Worm (Caenorhabditis elegans) whole organism, mixed stage, embryonic: ENCODE results near the gene F56D6.21.

Source experiments
- bed-3 ChIP-seq: fragments of 200-800 bp; sonication (Bioruptor generic); optimal IDR thresholded peaks from 3 replicates; lab custom pipeline; 2018; ENCODE audit warnings: mild to moderate bottlenecking, missing genetic modification characterization, moderate library complexity, missing compliant biosample characterization
- blmp-1 ChIP-seq: fragments of 150-350 bp; optimal IDR thresholded peaks from 2 replicates; lab custom pipeline; 2014; ENCODE audit warnings: missing biosample characterization, missing genetic modification characterization
- ceh-39 ChIP-seq: fragments of 150-350 bp; optimal IDR thresholded peaks from 2 replicates; lab custom pipeline; 2014; ENCODE audit warnings: missing biosample characterization, missing genetic modification characterization
- ceh-43 ChIP-seq: fragments of 200-800 bp; sonication (Bioruptor generic); optimal IDR thresholded peaks from 2 replicates; lab custom pipeline; 2018; ENCODE audit warnings: mild to moderate bottlenecking, missing genetic modification characterization, moderate library complexity, missing compliant biosample characterization
- ceh-83 ChIP-seq: fragments of 200-800 bp; sonication (Bioruptor generic); optimal IDR thresholded peaks from 2 replicates; lab custom pipeline; 2018; ENCODE audit warnings: mild to moderate bottlenecking, missing genetic modification characterization, missing compliant biosample characterization
- ces-1 ChIP-seq: fragments of 150-350 bp; optimal IDR thresholded peaks from 2 replicates; lab custom pipeline; 2014; ENCODE audit warnings: missing biosample characterization, missing genetic modification reagents, missing genetic modification characterization
- drap-1 ChIP-seq: fragments of 200-800 bp; sonication (Bioruptor generic); optimal IDR thresholded peaks from 3 replicates; lab custom pipeline; 2018; ENCODE audit warnings: mild to moderate bottlenecking, missing genetic modification characterization, missing compliant biosample characterization
- elt-1 ChIP-seq: sonication (generic microtip); optimal IDR thresholded peaks from 2 replicates; lab custom pipeline; 2017; ENCODE audit warnings: missing genetic modification characterization, mild to moderate bottlenecking, missing compliant biosample characterization, antibody characterized with exemption, moderate library complexity, borderline replicate concordance; ENCODE audit not compliant: insufficient read depth
- elt-3 ChIP-seq: fragments of 150-350 bp; optimal IDR thresholded peaks from 2 replicates; lab custom pipeline; 2014; ENCODE audit warnings: missing biosample characterization, missing genetic modification characterization
- flh-1 ChIP-seq: fragments of 200-800 bp; sonication (Bioruptor generic); optimal IDR thresholded peaks from 2 replicates; lab custom pipeline; 2018; ENCODE audit warnings: mild to moderate bottlenecking, missing genetic modification characterization, moderate library complexity, missing compliant biosample characterization
- ham-2 ChIP-seq: fragments of 200-800 bp; sonication (Bioruptor generic); optimal IDR thresholded peaks from 2 replicates; lab custom pipeline; 2018; ENCODE audit warnings: mild to moderate bottlenecking, missing genetic modification characterization, missing compliant biosample characterization
- hlh-1 ChIP-seq: fragments of 150-350 bp; optimal IDR thresholded peaks from 2 replicates; lab custom pipeline; 2014; ENCODE audit warnings: missing biosample characterization, missing genetic modification reagents, missing genetic modification characterization
- lin-13 ChIP-seq: fragments of 150-350 bp; optimal IDR thresholded peaks from 2 replicates; lab custom pipeline; 2014; ENCODE audit warnings: missing biosample characterization, missing genetic modification characterization
- lin-32 ChIP-seq: fragments of 200-800 bp; sonication (Bioruptor generic); optimal IDR thresholded peaks from 2 replicates; lab custom pipeline; 2018; ENCODE audit warnings: mild to moderate bottlenecking, missing genetic modification characterization, missing compliant biosample characterization
- mab-5 ChIP-seq: fragments of 150-350 bp; optimal IDR thresholded peaks from 2 replicates; lab custom pipeline; 2014; ENCODE audit warnings: missing biosample characterization, missing genetic modification characterization
- mep-1 ChIP-seq: fragments of 150-350 bp; optimal IDR thresholded peaks from 2 replicates; lab custom pipeline; 2017; ENCODE audit warnings: missing biosample characterization, missing genetic modification reagents, missing genetic modification characterization, inconsistent platforms
- mls-2 ChIP-seq: sonication (generic microtip); optimal IDR thresholded peaks from 2 replicates; lab custom pipeline; 2016; ENCODE audit warnings: mild to moderate bottlenecking, missing genetic modification characterization, moderate library complexity, missing compliant biosample characterization
- nhr-12 ChIP-seq: fragments of 150-350 bp; optimal IDR thresholded peaks from 2 replicates; lab custom pipeline; 2014; ENCODE audit warnings: missing biosample characterization, missing genetic modification characterization
- nhr-2 ChIP-seq: fragments of 150-350 bp; optimal IDR thresholded peaks from 2 replicates; lab custom pipeline; 2014; ENCODE audit warnings: missing biosample characterization, missing genetic modification characterization
- nhr-28 ChIP-seq: fragments of 150-350 bp; optimal IDR thresholded peaks from 2 replicates; lab custom pipeline; 2014; ENCODE audit warnings: missing biosample characterization, missing genetic modification characterization
- nhr-76 ChIP-seq: sonication (generic microtip); optimal IDR thresholded peaks from 2 replicates; lab custom pipeline; 2017; ENCODE audit warnings: missing biosample characterization, missing genetic modification characterization
- pha-4 ChIP-seq: fragments of 150-350 bp; optimal IDR thresholded peaks from 2 replicates; lab custom pipeline; 2018; ENCODE audit warnings: missing biosample characterization, missing genetic modification reagents, missing genetic modification characterization
- sem-2 ChIP-seq: fragments of 200-800 bp; sonication (Bioruptor generic); optimal IDR thresholded peaks from 2 replicates; lab custom pipeline; 2018; ENCODE audit warnings: mild to moderate bottlenecking, missing genetic modification characterization, missing compliant biosample characterization
- snpc-4 ChIP-seq: fragments of 150-350 bp; optimal IDR thresholded peaks from 2 replicates; lab custom pipeline; 2014; ENCODE audit warnings: missing biosample characterization, missing genetic modification characterization
- sptf-1 ChIP-seq: sonication (generic microtip); optimal IDR thresholded peaks from 2 replicates; lab custom pipeline; 2017; ENCODE audit warnings: mild to moderate bottlenecking, missing genetic modification characterization, moderate library complexity, missing compliant biosample characterization
- tbx-8 ChIP-seq: fragments of 200-800 bp; sonication (Bioruptor generic); optimal IDR thresholded peaks from 2 replicates; lab custom pipeline; 2018; ENCODE audit warnings: mild to moderate bottlenecking, missing genetic modification characterization, moderate library complexity, missing compliant biosample characterization
- unc-120 ChIP-seq: sonication (generic microtip); optimal IDR thresholded peaks from 2 replicates; lab custom pipeline; 2017; ENCODE audit warnings: missing genetic modification characterization, missing compliant biosample characterization; ENCODE audit not compliant: poor library complexity, severe bottlenecking
- unc-39 ChIP-seq: fragments of 150-350 bp; optimal IDR thresholded peaks from 2 replicates; lab custom pipeline; 2014; ENCODE audit warnings: missing biosample characterization, missing genetic modification characterization
- unc-62 ChIP-seq: fragments of 150-350 bp; optimal IDR thresholded peaks from 2 replicates; lab custom pipeline; 2014; ENCODE audit warnings: missing biosample characterization, missing genetic modification reagents, missing genetic modification characterization
- zip-8 ChIP-seq: fragments of 150-350 bp; optimal IDR thresholded peaks from 2 replicates; lab custom pipeline; 2014; ENCODE audit warnings: missing biosample characterization, missing genetic modification characterization
- ztf-11 ChIP-seq: fragments of 150-350 bp; optimal IDR thresholded peaks from 2 replicates; lab custom pipeline; 2014; ENCODE audit warnings: missing biosample characterization, missing genetic modification characterization

The F56D6.21 gene

DNA sequence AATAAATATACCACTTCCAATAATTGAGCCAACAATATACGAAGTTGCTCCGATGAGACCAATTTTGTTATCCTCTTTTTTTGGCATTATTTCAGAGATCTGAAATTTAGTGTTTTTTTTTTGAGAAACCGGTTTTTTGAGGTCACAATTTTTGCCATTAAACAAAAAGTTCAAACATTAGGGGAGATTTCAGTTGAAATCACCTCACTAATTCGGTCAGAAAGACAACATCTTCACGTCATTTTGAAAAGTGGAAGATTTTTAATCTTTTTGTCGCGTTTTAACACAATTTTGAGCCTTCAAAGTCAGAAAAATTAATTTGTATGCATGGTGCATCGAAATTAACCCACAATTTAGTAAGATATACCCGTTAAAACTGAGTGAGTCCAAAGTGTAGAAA is 39.8 kb upstream of the F56D6.21 start, which contains the start of gene aat-8:
TSS of gene aat-8 (minus strand) at position 101 of the 400 bp plus-strand sequence.
- TF ChIP-seq unc-39 (tag; lab: Kevin White, UChicago) (no peak), hlh-1 (tag; lab: Kevin White, UChicago) (no peak), mab-5 (tag; lab: Kevin White, UChicago) (no peak), nhr-28 (no peak), bed-3 (GFP tag; lab: Kevin White, UChicago) (no peak), pha-4 (tag; lab: Kevin White, UChicago) (no peak), flh-1 (GFP tag; lab: Kevin White, UChicago) (no peak), nhr-12 (tag; lab: Kevin White, UChicago) (no peak), nhr-2 (tag; lab: Kevin White, UChicago) (no peak), lin-32 (GFP tag; lab: Kevin White, UChicago) (no peak)

DNA sequence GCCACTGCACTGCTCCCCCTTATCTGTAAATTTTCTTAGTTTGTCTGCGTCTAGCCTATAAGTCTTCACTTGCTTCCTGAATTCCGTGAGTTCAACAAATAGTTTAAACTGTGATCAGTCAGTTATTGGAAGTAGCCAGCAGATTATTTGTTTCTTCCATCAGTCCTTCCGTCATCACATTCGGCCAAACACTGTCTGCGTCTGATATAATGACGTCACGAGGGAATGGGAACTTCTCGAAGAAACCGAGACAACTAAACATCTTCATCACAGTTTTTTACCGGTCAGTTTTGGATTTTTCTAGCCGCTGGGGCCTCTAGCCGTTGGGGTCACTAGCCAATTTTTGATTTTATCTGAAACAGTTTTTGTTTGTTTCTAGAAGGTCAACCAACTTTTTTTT is 38.7 kb upstream of the F56D6.21 start:
- TF ChIP-seq bed-3 (GFP tag; lab: Kevin White, UChicago) (no peak), elt-3 (no peak), drap-1 (GFP tag; lab: Kevin White, UChicago) (no peak), lin-13 (no peak), nhr-12 (tag; lab: Kevin White, UChicago) (no peak)

DNA sequence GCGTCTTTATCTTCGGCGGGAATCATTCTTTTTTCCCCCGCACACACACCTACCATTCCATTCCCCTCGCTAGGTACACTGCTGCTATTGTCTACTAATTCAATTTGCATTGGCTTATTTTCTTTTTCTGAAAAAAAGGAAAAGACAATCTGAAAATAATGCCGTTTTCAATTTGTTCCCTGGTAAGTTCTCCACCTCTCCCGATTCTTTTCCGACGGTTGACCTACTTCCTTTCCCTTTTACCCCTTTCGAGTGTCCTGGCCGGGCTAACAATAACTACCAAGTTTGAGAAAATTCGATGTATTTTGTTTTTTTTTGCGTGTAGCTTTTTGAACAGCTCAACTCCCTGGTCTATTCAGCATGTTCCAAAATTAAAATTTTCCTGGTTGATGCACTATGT is 37.5 kb upstream of the F56D6.21 start, which contains the start of gene F37C4.4:
TSS of gene F37C4.4 (plus strand) at position 58 of the 400 bp plus-strand sequence.
- TF ChIP-seq sem-2 (GFP tag; lab: Kevin White, UChicago) (no peak), mab-5 (tag; lab: Kevin White, UChicago) (no peak), tbx-8 (no peak), elt-1 (peak; percentile 40), ceh-43 (GFP tag; lab: Kevin White, UChicago) (no peak), unc-39 (tag; lab: Kevin White, UChicago) (no peak), nhr-28 (no peak), ham-2 (GFP tag; lab: Kevin White, UChicago) (peak; percentile 36), snpc-4 (tag; lab: Kevin White, UChicago) (no peak), lin-13 (no peak)

- TF ChIP-seq unc-62 (GFP tag; lab: Kevin White, UChicago) (no peak), mls-2 (no peak), nhr-12 (tag; lab: Kevin White, UChicago) (no peak), flh-1 (GFP tag; lab: Kevin White, UChicago) (no peak), lin-13 (no peak), bed-3 (GFP tag; lab: Kevin White, UChicago) (no peak), nhr-2 (tag; lab: Kevin White, UChicago) (no peak), ceh-39 (tag; lab: Kevin White, UChicago) (no peak), ceh-43 (GFP tag; lab: Kevin White, UChicago) (no peak), ceh-83 (GFP tag; lab: Kevin White, UChicago) (no peak), ztf-11 (tag; lab: Kevin White, UChicago) (no peak), ham-2 (GFP tag; lab: Kevin White, UChicago) (no peak), mep-1 (tag; lab: Kevin White, UChicago) (no peak), mab-5 (tag; lab: Kevin White, UChicago) (no peak), unc-120 (no peak), sptf-1 (tag; lab: Kevin White, UChicago) (no peak)
These were observed 34.8 kb upstream of the F56D6.21 start for ce11 chrIV:3869875-3870274.

ce11 chrIV:3873195-3873594 is 31.5 kb upstream of the F56D6.21 start:
- no peak for TF ChIP-seq blmp-1
- TF ChIP-seq unc-62 (GFP tag; lab: Kevin White, UChicago) = no peak
- TF ChIP-seq lin-13 = no peak
- TF ChIP-seq sptf-1 (tag; lab: Kevin White, UChicago) = no peak
- TF ChIP-seq ces-1 = no peak
- TF ChIP-seq flh-1 (GFP tag; lab: Kevin White, UChicago) = no peak
- TF ChIP-seq drap-1 (GFP tag; lab: Kevin White, UChicago) = no peak
- TF ChIP-seq nhr-76 (tag; lab: Kevin White, UChicago) = no peak
- no peak for TF ChIP-seq zip-8 (tag; lab: Kevin White, UChicago)
